Worm (Caenorhabditis elegans): ENCODE measurements around the gene chl-1.
A peak's percentile ranks its signal among the peaks of the same experiment; 100 is the strongest.

chl-1 gene

DNA sequence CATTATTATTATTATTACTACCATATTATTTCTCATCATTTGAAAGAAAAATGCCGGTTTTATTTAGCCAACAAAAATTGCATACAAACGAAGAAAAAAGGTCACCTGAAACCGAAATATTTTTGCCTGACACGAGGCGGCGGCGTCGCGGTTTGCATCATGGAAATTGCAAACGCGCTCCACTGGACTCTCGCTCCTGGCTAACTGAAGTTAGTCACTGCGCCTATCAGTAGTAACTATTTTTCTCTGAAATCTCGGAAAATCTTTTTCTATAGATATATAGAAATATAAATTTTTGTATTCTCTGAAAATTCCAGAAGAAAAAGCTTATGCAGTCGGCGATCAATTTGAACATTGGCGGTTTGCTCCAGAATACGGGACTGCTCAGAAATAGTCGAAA, 10.8 kb upstream of the chl-1 start, which contains the start of gene ymel-1:
TSS of gene ymel-1 (plus strand) at position 318 of the 400 bp plus-strand sequence.
- TF ChIP-seq ama-1 (optimal IDR thresholded peaks at IDR 0.05) (peak; percentile 49), elt-2 (tag; optimal IDR thresholded peaks at IDR 0.05) (peak; percentile 34), rnt-1 (tag; optimal IDR thresholded peaks at IDR 0.05) (no peak)

DNA sequence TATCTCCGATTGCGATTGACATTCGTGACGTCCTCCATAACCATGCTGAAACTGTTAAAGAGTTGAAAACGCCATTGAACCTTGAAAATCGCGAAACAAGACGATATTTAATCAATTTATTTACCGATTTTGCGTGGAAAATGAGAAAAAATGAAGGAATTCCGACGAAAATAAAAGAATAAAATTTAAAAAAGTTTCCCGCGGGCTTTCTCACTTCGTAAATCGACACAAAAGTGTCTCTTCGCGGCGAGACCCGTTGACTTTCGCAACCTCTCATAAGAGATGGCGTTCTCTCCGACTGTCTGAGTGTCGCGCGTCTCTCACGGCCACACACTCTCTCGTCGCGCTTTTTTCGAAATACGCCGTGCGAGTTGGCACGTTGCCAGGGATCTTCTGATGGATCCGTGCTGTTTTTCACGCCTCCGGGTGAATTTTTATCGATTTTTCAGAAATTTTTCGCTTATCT, 2.2 kb upstream of the chl-1 start, which contains the start of gene hat-1:
TSS of gene hat-1 (minus strand) at position 51 of the 466 bp plus-strand sequence.
- TF ChIP-seq mec-3 (tag; optimal IDR thresholded peaks at IDR 0.05; ENCODE audit: borderline replicate concordance): no peak
- TF ChIP-seq Y22D7AL.16 (tag; optimal IDR thresholded peaks at IDR 0.05): peak; percentile 36
- peak; percentile 17 for TF ChIP-seq ceh-30 (tag; optimal IDR thresholded peaks at IDR 0.05)
- TF ChIP-seq nhr-232 (tag; optimal IDR thresholded peaks at IDR 0.05): no peak
- TF ChIP-seq ceh-18 (tag; optimal IDR thresholded peaks at IDR 0.05): peak; percentile 68
- TF ChIP-seq unc-55 (GFP tag; optimal IDR thresholded peaks at IDR 0.05): peak; percentile 55
- TF ChIP-seq unc-42 (tag; optimal IDR thresholded peaks at IDR 0.05): peak; percentile 66
- peak; percentile 75 for TF ChIP-seq pax-1 (tag; optimal IDR thresholded peaks at IDR 0.05)
- TF ChIP-seq C38D4.7 (GFP tag; optimal IDR thresholded peaks at IDR 0.05): no peak
- peak; percentile 66 for TF ChIP-seq dve-1 (tag; optimal IDR thresholded peaks at IDR 0.05)
- peak; percentile 4 for TF ChIP-seq hlh-30 (tag; optimal IDR thresholded peaks at IDR 0.05; ENCODE audit: insufficient read depth)
- peak; percentile 26 for TF ChIP-seq rnt-1 (tag; optimal IDR thresholded peaks at IDR 0.05)
- peak; percentile 66 for TF ChIP-seq ceh-31 (tag; optimal IDR thresholded peaks at IDR 0.05)
- TF ChIP-seq hlh-15 (tag; optimal IDR thresholded peaks at IDR 0.05): no peak
- peak; percentile 45 for TF ChIP-seq ceh-34 (tag; optimal IDR thresholded peaks at IDR 0.05)
- peak; percentile 57 for TF ChIP-seq tbx-2 (tag; optimal IDR thresholded peaks at IDR 0.05)
- TF ChIP-seq nfya-1 (tag; optimal IDR thresholded peaks at IDR 0.05): peak; percentile 80
- TF ChIP-seq ets-4 (tag; optimal IDR thresholded peaks at IDR 0.05): peak; percentile 8
- no peak for TF ChIP-seq ceh-48 (tag; optimal IDR thresholded peaks at IDR 0.05)

DNA sequence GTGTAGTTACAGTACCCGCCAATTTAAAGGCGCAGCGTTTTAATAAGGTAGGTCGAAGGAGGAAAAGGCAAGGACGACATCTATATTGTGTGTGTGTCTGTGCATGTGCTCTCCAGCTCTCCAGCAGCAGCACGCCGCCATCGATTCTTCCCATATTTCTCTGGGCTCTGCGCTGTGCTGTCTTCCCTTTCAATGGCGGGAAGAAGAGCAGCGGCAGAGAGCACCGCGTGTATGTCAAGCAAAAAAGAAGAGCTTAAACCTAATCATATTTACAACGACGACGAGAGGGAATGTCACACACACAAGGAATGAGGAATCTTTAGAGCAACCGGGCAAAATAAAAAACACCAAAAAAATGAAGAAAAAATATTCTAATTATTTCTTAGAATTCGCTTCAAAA, 6.1 kb downstream of the chl-1 start:
- TF ChIP-seq ceh-48 (tag; optimal IDR thresholded peaks at IDR 0.05): peak; percentile 72
- no peak for TF ChIP-seq hlh-8 (tag; optimal IDR thresholded peaks at IDR 0.05)
- peak; percentile 92 for TF ChIP-seq unc-42 (tag; optimal IDR thresholded peaks at IDR 0.05)
- no peak for TF ChIP-seq ceh-18 (tag; optimal IDR thresholded peaks at IDR 0.05)
- TF ChIP-seq tbx-7 (tag; optimal IDR thresholded peaks at IDR 0.05): no peak
- TF ChIP-seq elt-4 (tag; optimal IDR thresholded peaks at IDR 0.05): no peak

DNA sequence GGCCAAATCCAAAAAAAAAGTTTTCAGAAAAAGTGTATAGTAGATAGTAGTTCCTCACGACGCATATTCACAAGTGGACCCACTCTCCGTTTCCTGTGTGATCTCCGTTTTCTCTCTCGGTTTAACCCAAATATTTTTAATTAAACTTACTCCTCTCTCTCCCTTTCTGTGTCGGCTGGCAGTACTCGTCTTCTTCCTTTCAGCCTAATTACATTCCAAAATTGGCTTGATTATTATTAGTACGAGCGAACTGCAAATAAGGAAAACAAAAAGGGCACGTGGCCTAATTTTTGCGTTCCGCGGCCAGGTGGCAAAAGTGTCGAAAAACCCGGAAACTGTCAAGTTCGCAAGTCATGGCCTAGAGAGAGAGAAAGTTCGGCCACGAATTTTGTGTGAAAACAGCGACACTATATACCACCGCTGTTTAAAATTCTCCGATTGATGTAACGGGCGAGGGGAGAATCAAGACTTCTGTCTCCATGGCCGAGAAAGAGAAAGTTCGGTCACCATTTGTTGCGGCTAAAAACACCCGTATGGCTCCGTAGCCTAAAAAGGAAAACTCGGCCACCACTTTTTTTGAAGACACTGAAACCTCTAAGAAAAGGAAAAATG, 8.0 kb downstream of the chl-1 start:
- TF ChIP-seq tbx-2 (tag; optimal IDR thresholded peaks at IDR 0.05) (peak; percentile 31), hlh-13 (GFP tag; optimal IDR thresholded peaks at IDR 0.05) (no peak), ceh-14 (tag; optimal IDR thresholded peaks at IDR 0.05) (peak; percentile 59), unc-42 (tag; optimal IDR thresholded peaks at IDR 0.05) (peak; percentile 35), eyg-1 (tag; optimal IDR thresholded peaks at IDR 0.05) (no peak), ttx-3 (tag; optimal IDR thresholded peaks at IDR 0.05) (peak; percentile 9)

DNA sequence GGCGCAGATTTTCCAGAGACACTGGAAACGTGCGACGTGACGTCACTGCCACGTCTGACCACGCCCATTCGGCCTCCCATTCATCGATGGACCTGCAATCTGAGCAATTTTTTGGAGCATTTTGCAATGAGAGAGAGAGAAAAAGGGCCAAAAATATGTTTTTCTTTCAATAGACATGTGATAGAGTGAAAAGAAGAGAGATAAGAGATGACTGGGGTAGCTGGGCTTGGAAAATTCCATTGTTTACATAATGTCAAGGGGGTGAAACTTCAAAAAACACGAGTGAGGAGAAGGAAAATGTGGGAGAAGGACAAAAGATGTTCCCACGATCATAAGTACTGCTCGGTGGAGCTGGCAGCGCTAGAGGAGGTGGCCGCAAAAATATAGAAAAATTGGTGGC, 9.1 kb downstream of the chl-1 start, which contains the start of gene M03C11.1:
TSS of gene M03C11.1 (minus strand) at position 101 of the 400 bp plus-strand sequence.
- TF ChIP-seq ceh-30 (tag; optimal IDR thresholded peaks at IDR 0.05) (no peak), hlh-8 (tag; optimal IDR thresholded peaks at IDR 0.05) (no peak), nfya-1 (tag; optimal IDR thresholded peaks at IDR 0.05) (no peak), C38D4.7 (GFP tag; optimal IDR thresholded peaks at IDR 0.05) (no peak)

DNA sequence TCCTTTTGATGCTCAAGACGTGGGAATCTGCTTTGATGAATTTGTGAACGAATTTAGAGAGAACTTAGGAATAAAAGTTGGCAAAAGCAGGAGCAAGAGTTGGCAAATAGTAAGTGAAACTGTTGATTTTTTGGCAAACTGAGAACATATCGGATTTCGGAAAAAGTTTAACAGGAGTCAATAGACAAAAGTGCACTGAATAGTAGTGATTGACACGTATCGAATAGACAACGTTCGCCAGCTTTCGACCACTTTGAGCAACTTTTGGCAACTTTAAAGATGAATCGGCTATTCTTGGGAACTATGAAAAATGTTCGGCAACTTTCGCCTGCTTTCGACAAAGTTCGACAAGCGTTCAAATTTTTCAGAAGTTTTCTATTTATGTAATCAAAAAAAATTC, 13.4 kb downstream of the chl-1 start, which contains the start of gene M03C11.9:
TSS of gene M03C11.9 (minus strand) at position 101 of the 400 bp plus-strand sequence.
- TF ChIP-seq zip-5 (tag; optimal IDR thresholded peaks at IDR 0.05) (no peak), ref-2 (tag; optimal IDR thresholded peaks at IDR 0.05) (no peak), sox-4 (tag; optimal IDR thresholded peaks at IDR 0.05) (no peak)

All from whole organism, late embryonic.